Worm (Caenorhabditis elegans) whole organism, L4 larva: ENCODE measurements around the gene ZK1240.8.

Experiments
- F37D6.2 ChIP-seq: sonication (generic microtip); optimal IDR thresholded peaks from 2 replicates; lab custom pipeline; 2016; ENCODE audit warnings: mild to moderate bottlenecking, missing genetic modification characterization, missing compliant biosample characterization
- F44E2.7 ChIP-seq: fragments of 200-800 bp; sonication (Bioruptor generic); IDR thresholded peaks from 2 replicates; pipeline ENCODE4 v2.1.2; 2022; ENCODE audit warnings: missing genetic modification characterization, missing compliant biosample characterization
- T20F7.1 ChIP-seq: fragments of 200-800 bp; sonication (Bioruptor generic); optimal IDR thresholded peaks from 2 replicates; lab custom pipeline; 2018; ENCODE audit warnings: mild to moderate bottlenecking, missing genetic modification characterization, missing compliant biosample characterization
- Y48G9A.11 ChIP-seq: fragments of 200-800 bp; sonication (Bioruptor generic); IDR thresholded peaks from 2 replicates; pipeline ENCODE4 v1.3.6; 2022; ENCODE audit warnings: missing genetic modification reagents, missing genetic modification characterization, missing compliant biosample characterization
- Y75B8A.6 ChIP-seq: fragments of 200-800 bp; sonication (Bioruptor generic); IDR thresholded peaks from 2 replicates; pipeline ENCODE4 v1.3.6; 2022; ENCODE audit warnings: missing genetic modification reagents, missing genetic modification characterization, missing compliant biosample characterization
- ZK337.2 ChIP-seq: fragments of 200-800 bp; sonication (Bioruptor generic); IDR thresholded peaks from 2 replicates; pipeline ENCODE4 v1.3.6; 2022; ENCODE audit warnings: missing genetic modification reagents, missing genetic modification characterization, missing compliant biosample characterization
- aha-1 ChIP-seq: fragments of 150-350 bp; peaks from one replicate; lab custom pipeline; 2014; ENCODE audit warnings: missing biosample characterization, missing genetic modification characterization
- aly-2 ChIP-seq: sonication (generic microtip); optimal IDR thresholded peaks from 2 replicates; lab custom pipeline; 2018; ENCODE audit warnings: missing biosample characterization, missing genetic modification characterization
- ceh-20 ChIP-seq: fragments of 200-800 bp; sonication (Bioruptor generic); IDR thresholded peaks from 2 replicates; pipeline ENCODE4 v1.3.6; 2022; ENCODE audit warnings: missing genetic modification reagents, missing genetic modification characterization, missing compliant biosample characterization
- ceh-28 ChIP-seq: fragments of 150-350 bp; optimal IDR thresholded peaks from 2 replicates; lab custom pipeline; 2014; ENCODE audit warnings: missing biosample characterization, missing genetic modification reagents, missing genetic modification characterization
- ceh-32 ChIP-seq: sonication (generic microtip); optimal IDR thresholded peaks from 2 replicates; lab custom pipeline; 2016; ENCODE audit warnings: mild to moderate bottlenecking, missing genetic modification characterization, missing compliant biosample characterization; ENCODE audit not compliant: poor library complexity
- ces-1 ChIP-seq: fragments of 150-350 bp; sonication (generic microtip); optimal IDR thresholded peaks from 4 replicates; lab custom pipeline; 2014; ENCODE audit warnings: missing biosample characterization, missing genetic modification reagents, missing genetic modification characterization
- cey-2 ChIP-seq: sonication (generic microtip); optimal IDR thresholded peaks from 3 replicates; lab custom pipeline; 2017; ENCODE audit warnings: missing genetic modification characterization, mild to moderate bottlenecking, missing compliant biosample characterization, antibody characterized with exemption, borderline replicate concordance; ENCODE audit not compliant: insufficient read depth
- ctbp-1 ChIP-seq: fragments of 200-800 bp; sonication (Bioruptor generic); IDR thresholded peaks from 2 replicates; pipeline ENCODE4 v1.3.6; 2022; ENCODE audit warnings: missing genetic modification reagents, missing genetic modification characterization, missing compliant biosample characterization
- dmd-6 ChIP-seq: fragments of 200-800 bp; sonication (Bioruptor generic); IDR thresholded peaks from 2 replicates; pipeline ENCODE4 v1.3.6; 2022; ENCODE audit warnings: missing genetic modification reagents, missing genetic modification characterization, missing compliant biosample characterization
- dmd-8 ChIP-seq: fragments of 200-800 bp; sonication (Bioruptor generic); IDR thresholded peaks from 2 replicates; pipeline ENCODE4 v1.3.6; 2022; ENCODE audit warnings: missing genetic modification characterization, missing compliant biosample characterization
- dpl-1 ChIP-seq: fragments of 150-350 bp; optimal IDR thresholded peaks from 2 replicates; lab custom pipeline; 2014; ENCODE audit warnings: missing biosample characterization, missing genetic modification reagents, missing genetic modification characterization
- dve-1 ChIP-seq: sonication (generic microtip); optimal IDR thresholded peaks from 2 replicates; lab custom pipeline; 2017; ENCODE audit warnings: antibody characterized with exemption, mild to moderate bottlenecking, missing genetic modification characterization, missing compliant biosample characterization; ENCODE audit not compliant: insufficient read depth
- fos-1 ChIP-seq: fragments of 150-350 bp; optimal IDR thresholded peaks from 2 replicates; lab custom pipeline; 2014; ENCODE audit warnings: missing biosample characterization, missing genetic modification characterization
- gei-8 ChIP-seq: fragments of 200-800 bp; sonication (Bioruptor generic); optimal IDR thresholded peaks from 2 replicates; lab custom pipeline; 2018; ENCODE audit warnings: mild to moderate bottlenecking, missing genetic modification characterization, missing compliant biosample characterization
- hmg-1.1 ChIP-seq: fragments of 200-800 bp; sonication (Bioruptor generic); IDR thresholded peaks from 2 replicates; pipeline ENCODE4 v1.3.6; 2022; ENCODE audit warnings: missing genetic modification reagents, missing genetic modification characterization, missing compliant biosample characterization
- jun-1 ChIP-seq: fragments of 150-350 bp; optimal IDR thresholded peaks from 2 replicates; lab custom pipeline; 2014; ENCODE audit warnings: missing biosample characterization, missing genetic modification reagents, missing genetic modification characterization
- lin-1 ChIP-seq: fragments of 200-800 bp; sonication (Bioruptor generic); IDR thresholded peaks from 2 replicates; pipeline ENCODE4 v1.3.6; 2022; ENCODE audit warnings: missing genetic modification reagents, missing genetic modification characterization, missing compliant biosample characterization
- lin-13 ChIP-seq: fragments of 150-350 bp; optimal IDR thresholded peaks from 2 replicates; lab custom pipeline; 2014; ENCODE audit warnings: missing biosample characterization, missing genetic modification reagents, missing genetic modification characterization
- lsy-2 ChIP-seq, 2 experiments: fragments of 150-350 bp in 1 of 2; sonication (generic microtip) in 1 of 2; optimal IDR thresholded peaks; 2 replicates each; lab custom pipeline; 2014 to 2017; ENCODE audit warnings: missing biosample characterization in 2 of 2, missing genetic modification characterization in 2 of 2
- madf-9 ChIP-seq: fragments of 200-800 bp; sonication (Bioruptor generic); conservative IDR thresholded peaks from 2 replicates; pipeline ENCODE4 v1.3.6; 2022; ENCODE audit warnings: missing genetic modification reagents, missing genetic modification characterization, missing compliant biosample characterization
- mdl-1 ChIP-seq, 2 experiments: fragments of 150-350 bp in 1 of 2; sonication (generic microtip) in 1 of 2; optimal IDR thresholded peaks; 2 replicates each; lab custom pipeline; 2014 to 2017; ENCODE audit warnings: missing biosample characterization in 2 of 2, missing genetic modification characterization in 2 of 2
- mdt-29 ChIP-seq: fragments of 200-800 bp; sonication (Bioruptor generic); IDR thresholded peaks from 2 replicates; pipeline ENCODE4 v1.3.6; 2022; ENCODE audit warnings: missing genetic modification reagents, missing genetic modification characterization, missing compliant biosample characterization
- mxl-2 ChIP-seq: fragments of 200-800 bp; sonication (Bioruptor generic); conservative IDR thresholded peaks from 2 replicates; pipeline ENCODE4 v1.3.6; 2022; ENCODE audit warnings: missing genetic modification reagents, missing genetic modification characterization, missing compliant biosample characterization
- mxl-3 ChIP-seq: fragments of 200-800 bp; sonication (Bioruptor generic); optimal IDR thresholded peaks from 2 replicates; lab custom pipeline; 2018; ENCODE audit warnings: mild to moderate bottlenecking, missing genetic modification characterization, missing compliant biosample characterization
- nhr-10 ChIP-seq: fragments of 150-350 bp; optimal IDR thresholded peaks from 2 replicates; lab custom pipeline; 2014; ENCODE audit warnings: missing biosample characterization, missing genetic modification characterization
- nhr-102 ChIP-seq: sonication (generic microtip); optimal IDR thresholded peaks from 2 replicates; lab custom pipeline; 2016; ENCODE audit warnings: mild to moderate bottlenecking, missing genetic modification characterization, moderate library complexity, missing compliant biosample characterization
- nhr-25 ChIP-seq: sonication (generic microtip); optimal IDR thresholded peaks from 2 replicates; lab custom pipeline; 2017; ENCODE audit warnings: missing genetic modification characterization, mild to moderate bottlenecking, missing compliant biosample characterization, antibody characterized with exemption, moderate library complexity, borderline replicate concordance; ENCODE audit not compliant: insufficient read depth
- nhr-28 ChIP-seq: fragments of 150-350 bp; optimal IDR thresholded peaks from 2 replicates; lab custom pipeline; 2014; ENCODE audit warnings: missing biosample characterization, missing genetic modification characterization
- nhr-41 ChIP-seq: fragments of 200-800 bp; sonication (Bioruptor generic); IDR thresholded peaks from 2 replicates; pipeline ENCODE4 v1.3.6; 2022; ENCODE audit warnings: missing genetic modification reagents, missing genetic modification characterization, missing compliant biosample characterization
- nhr-48 ChIP-seq: sonication (generic microtip); optimal IDR thresholded peaks from 2 replicates; lab custom pipeline; 2016; ENCODE audit warnings: mild to moderate bottlenecking, missing genetic modification characterization, missing compliant biosample characterization
- nhr-6 ChIP-seq: fragments of 150-350 bp; optimal IDR thresholded peaks from 2 replicates; lab custom pipeline; 2014; ENCODE audit warnings: missing biosample characterization, missing genetic modification characterization
- nhr-77 ChIP-seq: fragments of 150-350 bp; optimal IDR thresholded peaks from 2 replicates; lab custom pipeline; 2014; ENCODE audit warnings: missing biosample characterization, missing genetic modification characterization
- php-3 ChIP-seq: fragments of 200-800 bp; sonication (Bioruptor generic); IDR thresholded peaks from 2 replicates; pipeline ENCODE4 v1.3.6; 2022; ENCODE audit warnings: missing genetic modification reagents, missing genetic modification characterization, missing compliant biosample characterization
- pqm-1 ChIP-seq: sonication (generic microtip); optimal IDR thresholded peaks from 2 replicates; lab custom pipeline; 2017; ENCODE audit warnings: missing biosample characterization, missing genetic modification characterization
- saeg-2 ChIP-seq: fragments of 200-800 bp; sonication (Bioruptor generic); IDR thresholded peaks from 2 replicates; pipeline ENCODE4 v1.3.6; 2022; ENCODE audit warnings: missing genetic modification reagents, missing genetic modification characterization, missing compliant biosample characterization
- sdz-12 ChIP-seq: fragments of 200-800 bp; sonication (Bioruptor generic); optimal IDR thresholded peaks from 2 replicates; lab custom pipeline; 2018; ENCODE audit warnings: mild to moderate bottlenecking, missing genetic modification characterization, missing compliant biosample characterization
- snpc-4 ChIP-seq: fragments of 150-350 bp; optimal IDR thresholded peaks from 2 replicates; lab custom pipeline; 2014; ENCODE audit warnings: missing biosample characterization, missing genetic modification characterization
- spr-1 ChIP-seq: sonication (generic microtip); optimal IDR thresholded peaks from 2 replicates; lab custom pipeline; 2016; ENCODE audit warnings: mild to moderate bottlenecking, missing genetic modification characterization, missing compliant biosample characterization
- tra-1 ChIP-seq: fragments of 200-800 bp; sonication (Bioruptor generic); IDR thresholded peaks from 2 replicates; pipeline ENCODE4 v1.3.6; 2022; ENCODE audit warnings: missing genetic modification reagents, missing genetic modification characterization, missing compliant biosample characterization
- unc-62 ChIP-seq, 3 experiments: fragments of 150-350 bp in 1 of 3; sonication (generic microtip); optimal IDR thresholded peaks in 2 of 3; peaks in 1 of 3; 1 replicate in 1 of 3; 2 replicates in 2 of 3; lab custom pipeline; 2014 to 2017; ENCODE audit warnings: missing biosample characterization in 3 of 3, missing genetic modification characterization in 3 of 3, missing genetic modification reagents in 3 of 3, missing genotype in 1 of 3

Gene ZK1240.8

DNA sequence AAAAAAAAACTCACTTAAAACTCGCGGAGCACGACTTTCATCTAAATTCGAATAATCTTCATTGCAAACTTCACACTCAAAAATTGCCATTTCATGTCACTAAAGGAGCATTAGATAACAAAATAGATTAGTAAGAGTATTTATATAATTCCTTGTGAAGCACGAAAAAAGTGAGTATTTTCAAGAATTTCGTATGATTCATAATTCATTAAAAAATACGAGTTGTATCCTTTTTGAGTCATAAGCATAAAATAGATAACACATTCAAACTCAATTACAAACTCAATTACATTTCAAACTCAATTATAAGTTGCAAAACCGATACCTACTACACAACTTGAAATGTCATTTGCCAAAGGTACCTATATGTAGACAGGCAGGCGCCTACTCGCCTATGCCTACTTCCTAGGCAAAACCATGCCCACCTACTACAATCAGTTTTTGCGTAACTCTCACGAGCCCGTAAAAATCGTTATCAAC lies at the start of gene ZK1240.8, which contains the start of gene ZK1240.1:
Gene ZK1240.8 (minus strand): TSS at position 101 of the 480 bp plus-strand sequence.
Gene ZK1240.1 (plus strand): TSS at position 430 of the 480 bp plus-strand sequence.
- peak in 1 of 2 experiments; percentile 86 for TF ChIP-seq unc-62 (GFP tag; optimal IDR thresholded peaks at IDR 0.05 in 1 of 2; lab: Kevin White, UChicago)
- no peak for TF ChIP-seq unc-62 (tag; optimal IDR thresholded peaks at IDR 0.05; lab: Kevin White, UChicago)
- TF ChIP-seq ceh-20 (GFP tag; lab: Robert Waterston, UW) = no peak
- TF ChIP-seq nhr-28 (tag; lab: Kevin White, UChicago) = peak; percentile 3
- no peak for TF ChIP-seq aly-2 (tag; lab: Kevin White, UChicago)
- no peak for TF ChIP-seq mxl-2 (GFP tag; lab: Robert Waterston, UW)

DNA sequence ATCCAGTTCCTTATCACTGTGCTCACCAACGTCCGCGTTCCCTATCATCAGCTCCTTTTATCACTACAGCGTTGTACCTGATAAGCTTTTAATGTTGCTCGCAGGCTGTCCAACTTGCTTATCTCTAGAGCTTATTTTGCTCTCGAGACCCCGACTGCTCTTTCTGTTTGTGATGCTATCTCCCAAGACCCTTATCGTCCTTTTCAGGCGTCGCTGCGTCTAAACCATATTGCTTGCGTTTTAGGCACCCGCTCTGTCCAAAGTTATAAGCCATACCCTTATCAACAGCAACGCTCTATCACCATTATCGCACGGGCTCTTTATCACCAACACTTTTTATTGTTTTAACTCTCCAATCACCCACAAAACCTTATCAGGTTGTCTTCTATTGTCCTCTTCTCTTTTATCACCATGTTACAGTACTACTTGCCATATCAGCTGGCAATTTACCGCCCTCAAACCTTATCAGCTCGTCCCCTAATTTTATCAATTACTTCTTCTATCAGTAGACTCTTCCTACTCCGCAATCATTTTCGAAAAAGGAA lies 49.7 kb upstream of the ZK1240.8 start:
- TF ChIP-seq F37D6.2 (no peak), nhr-10 (tag; lab: Kevin White, UChicago) (peak; percentile 60), ZK337.2 (GFP tag; lab: Robert Waterston, UW) (0 out of 2 replicates have a peak, but pooled peaks have one; percentile 31), nhr-102 (tag; lab: Kevin White, UChicago) (peak; percentile 97), fos-1 (tag; lab: Kevin White, UChicago) (peak; percentile 88), cey-2 (tag; lab: Kevin White, UChicago) (peak; percentile 93), ceh-20 (GFP tag; lab: Robert Waterston, UW) (peak; percentile 84; the same call in 1 of the 2 replicates), hmg-1.1 (GFP tag; lab: Robert Waterston, UW) (0 out of 2 replicates have a peak, but pooled peaks have one; percentile 29), nhr-48 (tag; lab: Kevin White, UChicago) (peak; percentile 95), pqm-1 (tag; lab: Kevin White, UChicago) (peak; percentile 100), mxl-2 (GFP tag; lab: Robert Waterston, UW) (no peak), nhr-25 (tag; lab: Kevin White, UChicago) (no peak), mdt-29 (GFP tag; lab: Robert Waterston, UW) (peak; percentile 51; the same call in 1 of the 2 replicates), madf-9 (GFP tag; lab: Robert Waterston, UW) (0 out of 2 replicates have a peak, but pooled peaks have one; percentile 7), spr-1 (tag; lab: Kevin White, UChicago) (peak; percentile 29), dmd-8 (no peak; the same call in 1 of the 2 replicates), lin-13 (peak; percentile 27), php-3 (GFP tag; lab: Robert Waterston, UW) (peak; percentile 100), F44E2.7 (GFP tag; lab: Robert Waterston, UW) (no peak), ceh-32 (tag; lab: Kevin White, UChicago) (no peak), gei-8 (GFP tag; lab: Kevin White, UChicago) (no peak), nhr-41 (GFP tag; lab: Robert Waterston, UW) (peak; percentile 93), lin-1 (GFP tag; lab: Robert Waterston, UW) (peak; percentile 98), tra-1 (GFP tag; lab: Robert Waterston, UW) (peak; percentile 98), sdz-12 (GFP tag; lab: Kevin White, UChicago) (no peak), mxl-3 (GFP tag; lab: Kevin White, UChicago) (peak; percentile 66), snpc-4 (tag; lab: Kevin White, UChicago) (no peak), saeg-2 (GFP tag; lab: Robert Waterston, UW) (peak; percentile 77; the same call in 1 of the 2 replicates), ceh-28 (tag; lab: Kevin White, UChicago) (no peak), nhr-77 (peak; percentile 86), dpl-1 (GFP tag; lab: Kevin White, UChicago) (peak; percentile 35), ces-1 (no peak), dve-1 (tag; lab: Kevin White, UChicago) (peak; percentile 91), Y75B8A.6 (peak; percentile 58; the same call in 1 of the 2 replicates), aha-1 (peak; percentile 97), Y48G9A.11 (no peak), nhr-6 (tag; lab: Kevin White, UChicago) (peak; percentile 51), ctbp-1 (GFP tag; lab: Robert Waterston, UW) (no peak), T20F7.1 (GFP tag; lab: Kevin White, UChicago) (peak; percentile 81), jun-1 (peak; percentile 95), mdl-1 (tag; optimal IDR thresholded peaks at IDR 0.05; lab: Kevin White, UChicago) (peak in 1 of 2 experiments; percentile 30), dmd-6 (GFP tag; lab: Robert Waterston, UW) (peak; percentile 96), lsy-2 (tag; optimal IDR thresholded peaks at IDR 0.05; lab: Kevin White, UChicago) (peak; percentile 89 to 94)
